Fruit fly (Drosophila melanogaster) whole organism, pupa: ENCODE measurements around the gene LUBEL.

Experiments used
- CG10348 ChIP-seq: fragments of 200-800 bp; sonication (Bioruptor generic); IDR thresholded peaks from 2 replicates; pipeline ENCODE4 v1.3.6; 2022; ENCODE audit warnings: missing biosample characterization, missing genetic modification characterization
- CG12605 ChIP-seq: fragments of 200-800 bp; sonication (Bioruptor generic); IDR thresholded peaks from 2 replicates; pipeline ENCODE4 v1.3.6; 2022; ENCODE audit warnings: missing biosample characterization, missing genetic modification characterization
- CG13204 ChIP-seq: fragments of 200-800 bp; sonication (Bioruptor generic); optimal IDR thresholded peaks from 2 replicates; lab custom pipeline; 2018; ENCODE audit warnings: missing biosample characterization, mild to moderate bottlenecking, missing genetic modification characterization, moderate library complexity
- CG14655 ChIP-seq: fragments of 200-800 bp; sonication (Bioruptor generic); optimal IDR thresholded peaks from 3 replicates; lab custom pipeline; 2017; ENCODE audit warnings: mild to moderate bottlenecking, missing biosample characterization, missing genetic modification reagents, missing genetic modification characterization
- CG15710 ChIP-seq: fragments of 200-800 bp; sonication (Bioruptor generic); optimal IDR thresholded peaks from 2 replicates; lab custom pipeline; 2018; ENCODE audit warnings: missing biosample characterization, mild to moderate bottlenecking, missing genetic modification characterization, moderate library complexity
- CG17806 ChIP-seq: fragments of 200-800 bp; sonication (Bioruptor generic); optimal IDR thresholded peaks from 2 replicates; lab custom pipeline; 2018; ENCODE audit warnings: missing biosample characterization, mild to moderate bottlenecking, missing genetic modification characterization, moderate library complexity
- CG32121 ChIP-seq: fragments of 200-800 bp; sonication (Bioruptor generic); IDR thresholded peaks from 2 replicates; pipeline ENCODE4 v1.3.6; 2022; ENCODE audit warnings: missing biosample characterization, missing genetic modification characterization
- CG34367 ChIP-seq: fragments of 200-800 bp; sonication (Bioruptor generic); optimal IDR thresholded peaks from 2 replicates; lab custom pipeline; 2018; ENCODE audit warnings: missing biosample characterization, mild to moderate bottlenecking, missing genetic modification characterization
- CG4496 ChIP-seq: fragments of 200-800 bp; sonication (Bioruptor generic); IDR thresholded peaks from 3 replicates; pipeline ENCODE4 v1.3.6; 2022; ENCODE audit warnings: missing biosample characterization, missing genetic modification characterization
- CG8159 ChIP-seq: fragments of 200-800 bp; sonication (Bioruptor generic); optimal IDR thresholded peaks from 3 replicates; lab custom pipeline; 2018; ENCODE audit warnings: missing biosample characterization, mild to moderate bottlenecking, missing genetic modification characterization, moderate library complexity
- CG8301 ChIP-seq: fragments of 200-800 bp; sonication (Bioruptor generic); optimal IDR thresholded peaks from 2 replicates; lab custom pipeline; 2018; ENCODE audit warnings: missing biosample characterization, mild to moderate bottlenecking, missing genetic modification characterization
- CG9948 ChIP-seq: fragments of 200-800 bp; sonication (Bioruptor generic); optimal IDR thresholded peaks from 2 replicates; lab custom pipeline; 2018; ENCODE audit warnings: missing biosample characterization, mild to moderate bottlenecking, missing genetic modification characterization, moderate library complexity
- D1 ChIP-seq: fragments of 200-800 bp; sonication (Bioruptor generic); optimal IDR thresholded peaks from 2 replicates; lab custom pipeline; 2018; ENCODE audit warnings: missing biosample characterization, mild to moderate bottlenecking, missing genetic modification characterization, moderate library complexity
- EcR ChIP-seq: fragments of 200-800 bp; sonication (Bioruptor generic); optimal IDR thresholded peaks from 3 replicates; lab custom pipeline; 2019; ENCODE audit warnings: missing biosample characterization, missing genetic modification characterization, mild to moderate bottlenecking, moderate library complexity, missing genetic modification reagents
- Ets98B ChIP-seq: fragments of 200-800 bp; sonication (Bioruptor generic); IDR thresholded peaks from 2 replicates; pipeline ENCODE4 v1.3.6; 2022; ENCODE audit warnings: missing biosample characterization, missing genetic modification characterization
- Pif1A ChIP-seq: fragments of 200-800 bp; sonication (Bioruptor generic); optimal IDR thresholded peaks from 3 replicates; lab custom pipeline; 2016; ENCODE audit warnings: missing biosample characterization, missing genetic modification characterization
- Pif1B ChIP-seq: fragments of 200-800 bp; sonication (Bioruptor generic); optimal IDR thresholded peaks from 3 replicates; lab custom pipeline; 2016; ENCODE audit warnings: missing biosample characterization, missing genetic modification characterization
- Snoo ChIP-seq: fragments of 200-800 bp; sonication (Bioruptor generic); optimal IDR thresholded peaks from 3 replicates; lab custom pipeline; 2017; ENCODE audit warnings: missing biosample characterization, mild to moderate bottlenecking, missing genetic modification characterization, inconsistent platforms
- fd96Ca ChIP-seq: fragments of 200-800 bp; sonication (Bioruptor generic); IDR thresholded peaks from 3 replicates; pipeline ENCODE4 v1.3.6; 2022; ENCODE audit warnings: missing biosample characterization, missing genetic modification characterization
- gl ChIP-seq: fragments of 200-800 bp; sonication (Bioruptor generic); optimal IDR thresholded peaks from 2 replicates; lab custom pipeline; 2018; ENCODE audit warnings: missing biosample characterization, mild to moderate bottlenecking, missing genetic modification characterization
- rn ChIP-seq: fragments of 200-800 bp; sonication (Bioruptor generic); IDR thresholded peaks from 2 replicates; pipeline ENCODE4 v1.3.6; 2022; ENCODE audit warnings: missing biosample characterization, missing genetic modification characterization

LUBEL gene

dm6 chr2L:6747814-6748213, 24.7 kb downstream of the LUBEL start, which contains the start of gene CG44271:
Gene CG44271 (minus strand): TSS chr2L:6747914.
- TF ChIP-seq CG13204 (GFP tag; lab: Kevin White, UChicago), result no peak
- TF ChIP-seq CG17806, result no peak
- no peak for TF ChIP-seq Pif1B (GFP tag; lab: Kevin White, UChicago)
- no peak for TF ChIP-seq CG14655 (GFP tag; lab: Kevin White, UChicago)
- TF ChIP-seq CG12605 (GFP tag; lab: Robert Waterston, UW), result no peak
- no peak for TF ChIP-seq Pif1A
- no peak for TF ChIP-seq Ets98B (GFP tag; lab: Robert Waterston, UW)
- no peak for TF ChIP-seq gl (tag; lab: Kevin White, UChicago)
- no peak for TF ChIP-seq CG8159 (tag; lab: Kevin White, UChicago)
- no peak for TF ChIP-seq CG9948 (tag; lab: Kevin White, UChicago)
- no peak for TF ChIP-seq Snoo
- no peak for TF ChIP-seq CG8301 (tag; lab: Kevin White, UChicago)
- no peak for TF ChIP-seq D1 (tag; lab: Kevin White, UChicago)
- TF ChIP-seq EcR (GFP tag; lab: Kevin White, UChicago), result no peak
- TF ChIP-seq CG15710 (tag; lab: Kevin White, UChicago), result no peak

dm6 chr2L:6745522-6745921, 27.0 kb downstream of the LUBEL start, which contains the start of gene CG31910:
Gene CG31910 (minus strand): TSS chr2L:6745622.
- no peak for TF ChIP-seq CG17806
- TF ChIP-seq Ets98B (GFP tag; lab: Robert Waterston, UW), result no peak
- TF ChIP-seq CG34367, result no peak
- TF ChIP-seq D1 (tag; lab: Kevin White, UChicago), result no peak
- TF ChIP-seq CG10348 (GFP tag; lab: Robert Waterston, UW), result no peak

- TF ChIP-seq CG17806 (no peak), gl (tag; lab: Kevin White, UChicago) (no peak), CG14655 (GFP tag; lab: Kevin White, UChicago) (no peak), CG15710 (tag; lab: Kevin White, UChicago) (no peak), Pif1A (no peak), CG32121 (peak; percentile 18; the same call in 1 of the 2 replicates), CG13204 (GFP tag; lab: Kevin White, UChicago) (no peak), Ets98B (GFP tag; lab: Robert Waterston, UW) (no peak)
- TF ChIP-seq, all 21 proteins: peak for 1
These were observed 30.5 kb downstream of the LUBEL start, which contains the start of gene meng for dm6 chr2L:6741980-6742591. Gene meng (plus strand): TSS chr2L:6742502.

dm6 chr2L:6740088-6740487, 32.5 kb downstream of the LUBEL start, which contains the start of gene TTLL3A:
Gene TTLL3A (minus strand): TSS chr2L:6740188.
- TF ChIP-seq Pif1A (no peak), D1 (tag; lab: Kevin White, UChicago) (no peak), CG8159 (tag; lab: Kevin White, UChicago) (no peak), CG32121 (no peak), CG14655 (GFP tag; lab: Kevin White, UChicago) (no peak), EcR (GFP tag; lab: Kevin White, UChicago) (no peak), CG17806 (no peak), CG8301 (tag; lab: Kevin White, UChicago) (no peak), CG15710 (tag; lab: Kevin White, UChicago) (no peak), CG10348 (GFP tag; lab: Robert Waterston, UW) (no peak), CG34367 (no peak), gl (tag; lab: Kevin White, UChicago) (no peak), CG9948 (tag; lab: Kevin White, UChicago) (no peak), CG13204 (GFP tag; lab: Kevin White, UChicago) (no peak), Pif1B (GFP tag; lab: Kevin White, UChicago) (no peak)

dm6 chr2L:6732566-6732965, 40.0 kb downstream of the LUBEL start, which contains the start of gene TTLL3B:
Gene TTLL3B (plus strand): TSS chr2L:6732866.
- no peak for TF ChIP-seq CG15710 (tag; lab: Kevin White, UChicago)
- TF ChIP-seq gl (tag; lab: Kevin White, UChicago), result no peak
- no peak for TF ChIP-seq EcR (GFP tag; lab: Kevin White, UChicago)
- no peak for TF ChIP-seq CG17806
- no peak for TF ChIP-seq CG10348 (GFP tag; lab: Robert Waterston, UW)
- no peak for TF ChIP-seq CG14655 (GFP tag; lab: Kevin White, UChicago)
- TF ChIP-seq CG32121, result no peak
- no peak for TF ChIP-seq Pif1B (GFP tag; lab: Kevin White, UChicago)
- TF ChIP-seq CG13204 (GFP tag; lab: Kevin White, UChicago), result no peak
- TF ChIP-seq Snoo, result no peak
- TF ChIP-seq CG9948 (tag; lab: Kevin White, UChicago), result no peak
- TF ChIP-seq Pif1A, result no peak
- no peak for TF ChIP-seq D1 (tag; lab: Kevin White, UChicago)
- TF ChIP-seq CG12605 (GFP tag; lab: Robert Waterston, UW), result no peak
- no peak for TF ChIP-seq rn
- no peak for TF ChIP-seq CG4496 (GFP tag; lab: Robert Waterston, UW)
- TF ChIP-seq Ets98B (GFP tag; lab: Robert Waterston, UW), result no peak
- TF ChIP-seq CG8301 (tag; lab: Kevin White, UChicago), result no peak
- no peak for TF ChIP-seq CG34367
- TF ChIP-seq CG8159 (tag; lab: Kevin White, UChicago), result no peak

dm6 chr2L:6723750-6724503, 48.6 kb downstream of the LUBEL start, which contains the start of gene Liprin-alpha:
Gene Liprin-alpha (plus strand): TSS chr2L:6723903.
- TF ChIP-seq CG13204 (GFP tag; lab: Kevin White, UChicago), result no peak
- peak; percentile 43; the same call in 1 of the 3 replicates for TF ChIP-seq fd96Ca (GFP tag; lab: Robert Waterston, UW)
- TF ChIP-seq, all 21 proteins: peak for 1
